Worm (Caenorhabditis elegans) whole organism, late embryonic: ENCODE measurements around the gene C04A11.5.

Source experiments
- C38D4.7 ChIP-seq: fragments of 200-800 bp; sonication (Bioruptor generic); optimal IDR thresholded peaks from 2 replicates; lab custom pipeline; 2018; ENCODE audit warnings: mild to moderate bottlenecking, missing genetic modification characterization, moderate library complexity, missing compliant biosample characterization
- ceh-19 ChIP-seq: fragments of 200-800 bp; sonication (Bioruptor generic); optimal IDR thresholded peaks from 2 replicates; lab custom pipeline; 2018; ENCODE audit warnings: mild to moderate bottlenecking, missing genetic modification characterization, missing compliant biosample characterization
- ceh-48 ChIP-seq: sonication (generic microtip); optimal IDR thresholded peaks from 2 replicates; lab custom pipeline; 2016; ENCODE audit warnings: missing genetic modification characterization, inconsistent platforms, missing compliant biosample characterization
- dmd-4 ChIP-seq: sonication (generic microtip); optimal IDR thresholded peaks from 2 replicates; lab custom pipeline; 2016; ENCODE audit warnings: borderline replicate concordance, missing genetic modification characterization, missing compliant biosample characterization
- dve-1 ChIP-seq: sonication (generic microtip); optimal IDR thresholded peaks from 2 replicates; lab custom pipeline; 2017; ENCODE audit warnings: antibody characterized with exemption, mild to moderate bottlenecking, missing genetic modification characterization, missing compliant biosample characterization
- elt-4 ChIP-seq: sonication (generic microtip); optimal IDR thresholded peaks from 2 replicates; lab custom pipeline; 2016; ENCODE audit warnings: missing genetic modification characterization, missing compliant biosample characterization
- fkh-10 ChIP-seq: fragments of 150-350 bp; optimal IDR thresholded peaks from 2 replicates; lab custom pipeline; 2014; ENCODE audit warnings: missing biosample characterization, missing genetic modification reagents, missing genetic modification characterization
- hlh-30 ChIP-seq: sonication (generic microtip); optimal IDR thresholded peaks from 2 replicates; lab custom pipeline; 2017; ENCODE audit warnings: antibody characterized with exemption, missing genetic modification characterization, missing compliant biosample characterization; ENCODE audit not compliant: insufficient read depth
- madf-2 ChIP-seq: sonication (generic microtip); optimal IDR thresholded peaks from 2 replicates; lab custom pipeline; 2017; ENCODE audit warnings: missing genetic modification characterization, missing compliant biosample characterization
- pag-3 ChIP-seq: sonication (generic microtip); optimal IDR thresholded peaks from 2 replicates; lab custom pipeline; 2016; ENCODE audit warnings: missing compliant biosample characterization, missing genetic modification characterization, borderline replicate concordance
- pha-4 ChIP-seq: fragments of 150-350 bp; optimal IDR thresholded peaks from 2 replicates; lab custom pipeline; 2018; ENCODE audit warnings: missing biosample characterization, missing genetic modification reagents, missing genetic modification characterization
- ref-2 ChIP-seq: sonication (generic microtip); optimal IDR thresholded peaks from 2 replicates; lab custom pipeline; 2016; ENCODE audit warnings: missing genetic modification characterization, missing compliant biosample characterization
- rnt-1 ChIP-seq: sonication (generic microtip); optimal IDR thresholded peaks from 2 replicates; lab custom pipeline; 2016; ENCODE audit warnings: missing genetic modification characterization, missing compliant biosample characterization
- unc-55 ChIP-seq: sonication (generic microtip); optimal IDR thresholded peaks from 2 replicates; lab custom pipeline; 2017; ENCODE audit warnings: missing biosample characterization, missing genetic modification reagents, missing genetic modification characterization

DNA sequence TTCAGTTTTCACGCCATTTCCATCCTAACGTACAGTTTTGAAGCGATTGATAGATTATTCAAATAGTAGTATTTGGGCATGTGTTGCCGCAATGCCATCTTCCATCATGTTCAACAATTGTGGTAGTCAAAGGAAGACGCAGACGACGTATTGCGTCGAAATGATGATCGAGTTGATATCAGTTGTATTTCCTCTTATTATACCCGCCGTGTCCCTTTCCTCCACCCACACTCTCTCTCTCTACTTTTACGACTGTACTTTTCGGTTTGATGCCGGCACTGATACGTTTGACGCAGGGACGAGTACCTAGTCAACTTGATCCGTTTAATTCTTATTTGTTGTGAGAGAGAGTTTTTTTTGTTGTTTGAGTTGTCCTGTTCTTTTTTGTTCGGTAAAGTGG is 8.2 kb downstream of the C04A11.5 start:
- TF ChIP-seq dve-1 (tag; lab: Kevin White, UChicago) (no peak), madf-2 (tag; lab: Kevin White, UChicago) (no peak), pha-4 (tag; lab: Kevin White, UChicago) (no peak), C38D4.7 (no peak), ceh-48 (tag; lab: Kevin White, UChicago) (no peak), dmd-4 (tag; lab: Kevin White, UChicago) (no peak), hlh-30 (tag; lab: Kevin White, UChicago) (no peak), fkh-10 (GFP tag; lab: Kevin White, UChicago) (no peak), ref-2 (no peak), pag-3 (tag; lab: Kevin White, UChicago) (no peak), ceh-19 (GFP tag; lab: Kevin White, UChicago) (no peak), unc-55 (no peak), rnt-1 (no peak), elt-4 (tag; lab: Kevin White, UChicago) (no peak)
